Worm (Caenorhabditis elegans) whole organism, early embryonic: ENCODE data around the gene pqn-39.

Source experiments
- ama-1 ChIP-seq: fragments of 150-350 bp; optimal IDR thresholded peaks from 2 replicates; lab custom pipeline; 2014
- ceh-36 ChIP-seq: sonication (generic microtip); optimal IDR thresholded peaks from 2 replicates; lab custom pipeline; 2016; ENCODE audit warnings: missing genetic modification characterization, inconsistent platforms, missing compliant biosample characterization
- ets-7 ChIP-seq: sonication (generic microtip); optimal IDR thresholded peaks from 2 replicates; lab custom pipeline; 2016; ENCODE audit warnings: missing genotype, missing genetic modification characterization, missing compliant biosample characterization
- tbx-37 ChIP-seq: fragments of 200-800 bp; sonication (Bioruptor generic); conservative IDR thresholded peaks from 2 replicates; pipeline ENCODE4 v1.3.6; 2022; ENCODE audit warnings: missing genetic modification reagents, missing genetic modification characterization, missing compliant biosample characterization

- TF ChIP-seq ama-1 (lab: Kevin White, UChicago) (no peak), ets-7 (no peak), ceh-36 (no peak), tbx-37 (GFP tag; lab: Robert Waterston, UW) (no peak)
Measured at ce11 chrX:13973769-13974168, 5.3 kb upstream of the pqn-39 start.
